Fruit fly (Drosophila melanogaster) whole organism, embryonic: ENCODE measurements around the gene CG10874.

Source experiments
- BtbVII ChIP-seq: fragments of 200-800 bp; sonication (Bioruptor generic); optimal IDR thresholded peaks from 3 replicates; lab custom pipeline; 2017; ENCODE audit warnings: missing biosample characterization, mild to moderate bottlenecking, missing genetic modification characterization
- CG1024 ChIP-seq: fragments of 200-800 bp; sonication (Bioruptor generic); IDR thresholded peaks from 2 replicates; pipeline ENCODE4 v1.3.6; 2022; ENCODE audit warnings: missing biosample characterization, missing genetic modification characterization
- CG10267 ChIP-seq: fragments of 200-800 bp; sonication (Bioruptor generic); optimal IDR thresholded peaks from 2 replicates; lab custom pipeline; 2018; ENCODE audit warnings: missing biosample characterization, mild to moderate bottlenecking, missing genetic modification characterization, moderate library complexity
- CG11247 ChIP-seq: fragments of 200-800 bp; sonication (Bioruptor generic); IDR thresholded peaks from 2 replicates; pipeline ENCODE4 v1.3.6; 2022; ENCODE audit warnings: missing biosample characterization, missing genetic modification characterization
- CG14441 ChIP-seq: fragments of 200-800 bp; sonication (Bioruptor generic); IDR thresholded peaks from 2 replicates; pipeline ENCODE4 v1.3.6; 2022; ENCODE audit warnings: missing biosample characterization, missing genetic modification characterization
- CG14965 ChIP-seq: fragments of 200-800 bp; sonication (Bioruptor generic); optimal IDR thresholded peaks from 2 replicates; lab custom pipeline; 2016; ENCODE audit warnings: missing biosample characterization, missing genetic modification characterization, borderline replicate concordance
- CG15514 ChIP-seq: fragments of 200-800 bp; sonication (Bioruptor generic); optimal IDR thresholded peaks from 3 replicates; lab custom pipeline; 2017; ENCODE audit warnings: missing biosample characterization, missing genetic modification characterization, mild to moderate bottlenecking, moderate library complexity, missing genetic modification reagents
- CG17568 ChIP-seq: fragments of 200-800 bp; sonication (Bioruptor generic); optimal IDR thresholded peaks from 2 replicates; lab custom pipeline; 2018; ENCODE audit warnings: missing biosample characterization, mild to moderate bottlenecking, missing genetic modification characterization, moderate library complexity
- CG2678 ChIP-seq: fragments of 200-800 bp; sonication (Bioruptor generic); optimal IDR thresholded peaks from 3 replicates; lab custom pipeline; 2019; ENCODE audit warnings: missing biosample characterization, mild to moderate bottlenecking, missing genetic modification characterization, moderate library complexity
- CG30020 ChIP-seq: fragments of 200-800 bp; optimal IDR thresholded peaks from 2 replicates; lab custom pipeline; 2019; ENCODE audit warnings: missing biosample characterization, mild to moderate bottlenecking, missing genetic modification characterization, moderate library complexity
- CG3281 ChIP-seq: fragments of 200-800 bp; sonication (Bioruptor generic); optimal IDR thresholded peaks from 3 replicates; lab custom pipeline; 2017; ENCODE audit warnings: missing biosample characterization, mild to moderate bottlenecking, missing genetic modification characterization
- CG33213 ChIP-seq: fragments of 200-800 bp; sonication (Bioruptor generic); optimal IDR thresholded peaks from 3 replicates; lab custom pipeline; 2016; ENCODE audit warnings: missing biosample characterization, missing genetic modification characterization
- CG4707 ChIP-seq: fragments of 200-800 bp; sonication (Bioruptor generic); optimal IDR thresholded peaks from 2 replicates; lab custom pipeline; 2018; ENCODE audit warnings: missing biosample characterization, mild to moderate bottlenecking, missing genetic modification characterization, moderate library complexity
- CG5953 ChIP-seq: fragments of 200-800 bp; sonication (Bioruptor generic); IDR thresholded peaks from 2 replicates; pipeline ENCODE4 v1.3.6; 2022; ENCODE audit warnings: missing biosample characterization, missing genetic modification characterization
- CG7271 ChIP-seq: fragments of 200-800 bp; sonication (Bioruptor generic); optimal IDR thresholded peaks from 2 replicates; lab custom pipeline; 2018; ENCODE audit warnings: missing biosample characterization, mild to moderate bottlenecking, missing genetic modification characterization, moderate library complexity
- CG7357 ChIP-seq: fragments of 200-800 bp; sonication (Bioruptor generic); IDR thresholded peaks from 3 replicates; pipeline ENCODE4 v1.3.6; 2022; ENCODE audit warnings: missing biosample characterization, missing genetic modification characterization
- CG7786 ChIP-seq: fragments of 200-800 bp; sonication (Bioruptor generic); optimal IDR thresholded peaks from 2 replicates; lab custom pipeline; 2016; ENCODE audit warnings: missing biosample characterization, missing genetic modification characterization
- CG7928 ChIP-seq: fragments of 200-800 bp; sonication (Bioruptor generic); optimal IDR thresholded peaks from 2 replicates; lab custom pipeline; 2017; ENCODE audit warnings: missing biosample characterization, mild to moderate bottlenecking, missing genetic modification characterization
- CG8281 ChIP-seq: fragments of 200-800 bp; sonication (Bioruptor generic); optimal IDR thresholded peaks from 2 replicates; lab custom pipeline; 2018; ENCODE audit warnings: missing biosample characterization, mild to moderate bottlenecking, missing genetic modification characterization, moderate library complexity
- CG8924 ChIP-seq: fragments of 200-800 bp; optimal IDR thresholded peaks from 3 replicates; lab custom pipeline; 2019; ENCODE audit warnings: missing biosample characterization, mild to moderate bottlenecking, missing genetic modification characterization, moderate library complexity
- Chrac-16 ChIP-seq: fragments of 200-800 bp; sonication (Bioruptor generic); optimal IDR thresholded peaks from 3 replicates; lab custom pipeline; 2016; ENCODE audit warnings: missing biosample characterization, missing genetic modification characterization
- CrebB ChIP-seq: fragments of 200-800 bp; sonication (Bioruptor generic); optimal IDR thresholded peaks from 3 replicates; lab custom pipeline; 2018; ENCODE audit warnings: missing biosample characterization, mild to moderate bottlenecking, missing genetic modification characterization
- Dbx ChIP-seq: fragments of 200-800 bp; sonication (Bioruptor generic); IDR thresholded peaks from 3 replicates; pipeline ENCODE4 v1.3.6; 2022; ENCODE audit warnings: missing biosample characterization, missing genetic modification characterization
- Dip2 ChIP-seq: fragments of 200-800 bp; sonication (Bioruptor generic); IDR thresholded peaks from 2 replicates; pipeline ENCODE4 v1.3.6; 2022; ENCODE audit warnings: missing biosample characterization, missing genetic modification characterization
- Doc2 ChIP-seq: fragments of 200-800 bp; sonication (Bioruptor generic); IDR thresholded peaks from 2 replicates; pipeline ENCODE4 v1.3.6; 2022; ENCODE audit warnings: missing biosample characterization, missing genetic modification characterization
- E2f1 ChIP-seq: fragments of 200-800 bp; sonication (Bioruptor generic); IDR thresholded peaks from 2 replicates; pipeline ENCODE4 v1.3.6; 2022; ENCODE audit warnings: missing biosample characterization, missing genetic modification characterization
- Ets65A ChIP-seq: fragments of 200-800 bp; sonication (Bioruptor generic); peaks from one replicate; lab custom pipeline; 2016; ENCODE audit warnings: missing biosample characterization, missing genetic modification characterization
- HLH54F ChIP-seq: fragments of 200-800 bp; sonication (Bioruptor generic); optimal IDR thresholded peaks from 3 replicates; lab custom pipeline; 2016; ENCODE audit warnings: missing biosample characterization, missing genetic modification characterization
- Nf-YB ChIP-seq: fragments of 200-800 bp; sonication (Bioruptor generic); optimal IDR thresholded peaks from 3 replicates; lab custom pipeline; 2019; ENCODE audit warnings: missing biosample characterization, mild to moderate bottlenecking, missing genetic modification characterization, moderate library complexity
- Ptx1 ChIP-seq: fragments of 200-800 bp; sonication (Bioruptor generic); IDR thresholded peaks from 2 replicates; pipeline ENCODE4 v1.3.6; 2022; ENCODE audit warnings: missing biosample characterization, missing genetic modification characterization
- Side ChIP-seq: fragments of 200-800 bp; sonication (Bioruptor generic); optimal IDR thresholded peaks from 2 replicates; lab custom pipeline; 2016; ENCODE audit warnings: missing biosample characterization, missing genetic modification characterization
- Sin3A ChIP-seq: fragments of >200 bp; optimal IDR thresholded peaks from 2 replicates; lab custom pipeline; 2018
- Sox100B ChIP-seq: fragments of 200-800 bp; sonication (Bioruptor generic); optimal IDR thresholded peaks from 3 replicates; lab custom pipeline; 2018; ENCODE audit warnings: missing biosample characterization, mild to moderate bottlenecking, missing genetic modification characterization
- Spps ChIP-seq: fragments of 200-800 bp; sonication (Bioruptor generic); optimal IDR thresholded peaks from 2 replicates; lab custom pipeline; 2018; ENCODE audit warnings: missing biosample characterization, mild to moderate bottlenecking, missing genetic modification characterization
- Xrp1 ChIP-seq: fragments of 200-800 bp; sonication (Bioruptor generic); IDR thresholded peaks from 2 replicates; pipeline ENCODE4 v1.3.6; 2022; ENCODE audit warnings: missing biosample characterization, missing genetic modification characterization
- al ChIP-seq: fragments of 200-800 bp; sonication (Bioruptor generic); IDR thresholded peaks from 2 replicates; pipeline ENCODE4 v1.3.6; 2022; ENCODE audit warnings: missing biosample characterization, missing genetic modification characterization
- ara ChIP-seq: fragments of 200-800 bp; sonication (Bioruptor generic); IDR thresholded peaks from 2 replicates; pipeline ENCODE4 v1.3.6; 2022; ENCODE audit warnings: missing biosample characterization, missing genetic modification characterization
- crc ChIP-seq: fragments of 200-800 bp; sonication (Bioruptor generic); optimal IDR thresholded peaks from 2 replicates; lab custom pipeline; 2016; ENCODE audit warnings: missing biosample characterization, missing genetic modification characterization
- emc ChIP-seq: fragments of 200-800 bp; sonication (Bioruptor generic); optimal IDR thresholded peaks from 2 replicates; lab custom pipeline; 2016; ENCODE audit warnings: missing biosample characterization, missing genetic modification characterization
- ftz-f1 ChIP-seq: fragments of 200-800 bp; sonication (Bioruptor generic); optimal IDR thresholded peaks from 2 replicates; lab custom pipeline; 2016; ENCODE audit warnings: missing biosample characterization, missing genetic modification characterization
- ind ChIP-seq: fragments of 200-800 bp; sonication (Bioruptor generic); optimal IDR thresholded peaks from 3 replicates; lab custom pipeline; 2016; ENCODE audit warnings: missing biosample characterization, missing genetic modification characterization
- ken ChIP-seq: fragments of 200-800 bp; sonication (Bioruptor generic); IDR thresholded peaks from 3 replicates; pipeline ENCODE4 v1.3.6; 2022; ENCODE audit warnings: missing biosample characterization, missing genetic modification characterization
- mirr ChIP-seq: fragments of 200-800 bp; sonication (Bioruptor generic); optimal IDR thresholded peaks from 3 replicates; lab custom pipeline; 2018; ENCODE audit warnings: missing biosample characterization, mild to moderate bottlenecking, missing genetic modification characterization
- pfk ChIP-seq: fragments of 200-800 bp; sonication (Bioruptor generic); optimal IDR thresholded peaks from 2 replicates; lab custom pipeline; 2018; ENCODE audit warnings: missing biosample characterization, mild to moderate bottlenecking, missing genetic modification characterization, moderate library complexity
- row ChIP-seq: fragments of 200-800 bp; sonication (Bioruptor generic); IDR thresholded peaks from 3 replicates; pipeline ENCODE4 v1.3.6; 2022; ENCODE audit warnings: missing biosample characterization, missing genetic modification characterization
- schlank ChIP-seq: fragments of 200-800 bp; sonication (Bioruptor generic); optimal IDR thresholded peaks from 2 replicates; lab custom pipeline; 2018; ENCODE audit warnings: missing biosample characterization, mild to moderate bottlenecking, missing genetic modification characterization
- so ChIP-seq: fragments of 200-800 bp; sonication (Bioruptor generic); IDR thresholded peaks from 3 replicates; pipeline ENCODE4 v1.3.6; 2022; ENCODE audit warnings: missing biosample characterization, missing genetic modification characterization
- stwl ChIP-seq: fragments of 200-800 bp; sonication (Bioruptor generic); optimal IDR thresholded peaks from 3 replicates; lab custom pipeline; 2018; ENCODE audit warnings: missing biosample characterization, mild to moderate bottlenecking, missing genetic modification characterization, moderate library complexity
- tgo ChIP-seq: fragments of 200-800 bp; sonication (Bioruptor generic); IDR thresholded peaks from 3 replicates; pipeline ENCODE4 v1.3.6; 2022; ENCODE audit warnings: missing biosample characterization, missing genetic modification characterization
- unpg ChIP-seq: fragments of 200-800 bp; sonication (Bioruptor generic); optimal IDR thresholded peaks from 3 replicates; lab custom pipeline; 2018; ENCODE audit warnings: missing biosample characterization, mild to moderate bottlenecking, missing genetic modification characterization, moderate library complexity
- zf30C ChIP-seq: fragments of 200-800 bp; sonication (Bioruptor generic); optimal IDR thresholded peaks from 3 replicates; lab custom pipeline; 2018; ENCODE audit warnings: missing biosample characterization, mild to moderate bottlenecking, missing genetic modification characterization

CG10874 gene

DNA sequence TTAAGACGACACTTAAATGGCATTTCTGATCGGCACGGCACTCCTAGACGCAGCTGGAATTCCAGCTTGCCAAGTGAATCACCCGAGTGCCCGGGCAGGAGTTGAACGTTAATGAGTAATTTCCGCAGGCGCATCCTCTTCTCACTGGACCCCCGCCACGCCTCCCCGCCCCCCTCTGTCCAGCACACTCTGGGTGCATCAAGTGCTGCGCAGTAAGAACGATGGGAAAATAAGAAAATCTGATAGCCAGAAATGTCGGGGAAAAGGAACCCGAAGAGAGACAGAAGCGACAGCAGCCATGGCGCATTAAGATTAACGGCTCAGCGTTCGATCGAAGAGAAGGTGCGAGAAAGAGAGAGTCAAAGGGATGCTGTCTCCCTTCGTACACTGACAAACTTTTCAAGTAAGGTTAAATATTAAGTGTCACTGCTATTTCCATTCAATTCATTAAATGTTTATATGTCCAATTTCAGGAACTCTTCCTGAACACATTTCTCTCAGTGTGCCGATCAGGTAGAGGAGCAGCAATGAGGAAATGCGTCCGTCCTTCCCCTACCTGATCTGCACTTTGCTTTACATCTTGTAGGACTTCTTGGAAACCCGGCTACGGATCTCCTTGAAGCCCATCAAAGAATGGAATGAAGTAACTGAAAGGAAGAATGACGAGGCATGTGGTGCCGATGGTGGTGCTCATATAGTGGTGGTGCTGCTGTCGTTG is 27.5 kb downstream of the CG10874 start (continued):
- TF ChIP-seq Side (GFP tag; lab: Kevin White, UChicago) (peak; percentile 76), al (no peak), CG11247 (no peak), CG2678 (tag; lab: Kevin White, UChicago) (peak; percentile 56), Spps (tag; lab: Kevin White, UChicago) (peak; percentile 75), tgo (GFP tag; lab: Robert Waterston, UW) (no peak; the same call in 2 of the 3 replicates), Ptx1 (GFP tag; lab: Robert Waterston, UW) (0 out of 2 replicates have a peak, but pooled peaks have one; percentile 25), CG8924 (tag; lab: Kevin White, UChicago) (peak; percentile 80), Dbx (no peak), E2f1 (GFP tag; lab: Robert Waterston, UW) (peak; percentile 43; the same call in 1 of the 2 replicates), schlank (tag; lab: Kevin White, UChicago) (no peak), Sin3A (lab: Kevin White, UChicago) (no peak), Doc2 (GFP tag; lab: Robert Waterston, UW) (no peak), zf30C (GFP tag; lab: Kevin White, UChicago) (peak; percentile 100), unpg (peak; percentile 62), CG30020 (tag; lab: Kevin White, UChicago) (peak; percentile 21), BtbVII (GFP tag; lab: Kevin White, UChicago) (no peak), CG3281 (GFP tag; lab: Kevin White, UChicago) (no peak), ind (GFP tag; lab: Kevin White, UChicago) (peak; percentile 36), Sox100B (GFP tag; lab: Kevin White, UChicago) (peak; percentile 23), CG10267 (peak; percentile 80), CG33213 (GFP tag; lab: Kevin White, UChicago) (peak; percentile 42), ftz-f1 (GFP tag; lab: Kevin White, UChicago) (no peak), emc (GFP tag; lab: Kevin White, UChicago) (no peak), mirr (no peak), ken (GFP tag; lab: Robert Waterston, UW) (peak; percentile 68; the same call in 2 of the 3 replicates), Dip2 (no peak), CrebB (tag; lab: Kevin White, UChicago) (no peak), pfk (GFP tag; lab: Kevin White, UChicago) (no peak), CG4707 (peak; percentile 15), CG7928 (no peak), CG5953 (GFP tag; lab: Robert Waterston, UW) (no peak), Nf-YB (GFP tag; lab: Kevin White, UChicago) (peak; percentile 38), CG17568 (GFP tag; lab: Kevin White, UChicago) (peak; percentile 27), CG14965 (GFP tag; lab: Kevin White, UChicago) (no peak), Xrp1 (GFP tag; lab: Robert Waterston, UW) (peak; percentile 93), HLH54F (GFP tag; lab: Kevin White, UChicago) (peak; percentile 40), CG7786 (GFP tag; lab: Kevin White, UChicago) (peak; percentile 63), row (peak; percentile 83), CG8281 (tag; lab: Kevin White, UChicago) (no peak), Ets65A (GFP tag; lab: Kevin White, UChicago) (peak; percentile 76), CG15514 (GFP tag; lab: Kevin White, UChicago) (no peak), CG7271 (peak; percentile 65), crc (GFP tag; lab: Kevin White, UChicago) (peak; percentile 34), CG7357 (GFP tag; lab: Robert Waterston, UW) (peak; percentile 7; the same call in 1 of the 3 replicates), ara (GFP tag; lab: Robert Waterston, UW) (peak; percentile 92), Chrac-16 (GFP tag; lab: Kevin White, UChicago) (peak; percentile 69), so (0 out of 3 replicates have a peak, but pooled peaks have one; percentile 55), CG1024 (GFP tag; lab: Robert Waterston, UW) (peak; percentile 68), stwl (tag; lab: Kevin White, UChicago) (no peak), CG14441 (no peak)
